Fruit fly (Drosophila melanogaster) whole organism, embryonic: ENCODE results near the gene CG8128.
A peak's percentile ranks its signal among the peaks of the same experiment; 100 is the strongest.

Experiments used
- CG10147 ChIP-seq: fragments of 200-800 bp; sonication (Bioruptor generic); optimal IDR thresholded peaks from 2 replicates; lab custom pipeline; 2019; ENCODE audit warnings: missing biosample characterization, mild to moderate bottlenecking, missing genetic modification characterization, moderate library complexity
- CG11696 ChIP-seq: fragments of 200-800 bp; sonication (Bioruptor generic); IDR thresholded peaks from 2 replicates; pipeline ENCODE4 v1.3.6; 2022; ENCODE audit warnings: missing biosample characterization, missing genetic modification characterization
- CG13296 ChIP-seq: fragments of 200-800 bp; sonication (Bioruptor generic); optimal IDR thresholded peaks from 3 replicates; lab custom pipeline; 2018; ENCODE audit warnings: missing biosample characterization, mild to moderate bottlenecking, missing genetic modification characterization
- CG14667 ChIP-seq: fragments of 200-800 bp; sonication (Bioruptor generic); IDR thresholded peaks from 2 replicates; pipeline ENCODE4 v1.3.6; 2022; ENCODE audit warnings: missing biosample characterization, missing genetic modification characterization
- CG15011 ChIP-seq: fragments of 200-800 bp; sonication (Bioruptor generic); optimal IDR thresholded peaks from 3 replicates; lab custom pipeline; 2018; ENCODE audit warnings: missing biosample characterization, mild to moderate bottlenecking, missing genetic modification characterization
- CG15269 ChIP-seq: fragments of 200-800 bp; sonication (Bioruptor generic); optimal IDR thresholded peaks from 2 replicates; lab custom pipeline; 2018; ENCODE audit warnings: missing biosample characterization, mild to moderate bottlenecking, missing genetic modification characterization, moderate library complexity
- CG16813 ChIP-seq: fragments of 200-800 bp; sonication (Bioruptor generic); IDR thresholded peaks from 3 replicates; pipeline ENCODE4 v1.3.6; 2022; ENCODE audit warnings: missing biosample characterization, missing genetic modification characterization; ENCODE audit not compliant: partially characterized antibody
- CG17359 ChIP-seq: fragments of 200-800 bp; sonication (Bioruptor generic); optimal IDR thresholded peaks from 3 replicates; lab custom pipeline; 2018; ENCODE audit warnings: missing biosample characterization, mild to moderate bottlenecking, missing genetic modification characterization, moderate library complexity
- CG17385 ChIP-seq: fragments of 200-800 bp; sonication (Bioruptor generic); optimal IDR thresholded peaks from 3 replicates; lab custom pipeline; 2018; ENCODE audit warnings: missing biosample characterization, mild to moderate bottlenecking, missing genetic modification characterization
- CG18599 ChIP-seq: fragments of 200-800 bp; sonication (Bioruptor generic); optimal IDR thresholded peaks from 3 replicates; lab custom pipeline; 2017; ENCODE audit warnings: missing biosample characterization, missing genetic modification characterization, mild to moderate bottlenecking, moderate library complexity, missing genetic modification reagents
- CG18619 ChIP-seq: fragments of 200-800 bp; sonication (Bioruptor generic); optimal IDR thresholded peaks from 3 replicates; lab custom pipeline; 2017; ENCODE audit warnings: missing biosample characterization, mild to moderate bottlenecking, missing genetic modification characterization
- CG2889 ChIP-seq: fragments of 200-800 bp; sonication (Bioruptor generic); IDR thresholded peaks from 3 replicates; pipeline ENCODE4 v1.3.6; 2022; ENCODE audit warnings: missing biosample characterization, missing genetic modification characterization
- CG31224 ChIP-seq: fragments of 200-800 bp; sonication (Bioruptor generic); IDR thresholded peaks from 2 replicates; pipeline ENCODE4 v1.3.6; 2022; ENCODE audit warnings: missing biosample characterization, missing genetic modification characterization
- CG3407 ChIP-seq: fragments of 200-800 bp; sonication (Bioruptor generic); optimal IDR thresholded peaks from 2 replicates; lab custom pipeline; 2018; ENCODE audit warnings: missing biosample characterization, mild to moderate bottlenecking, missing genetic modification characterization
- CG4617 ChIP-seq: fragments of 200-800 bp; sonication (Bioruptor generic); optimal IDR thresholded peaks from 3 replicates; lab custom pipeline; 2016; ENCODE audit warnings: missing biosample characterization, missing genetic modification characterization, borderline replicate concordance
- CG4707 ChIP-seq: fragments of 200-800 bp; sonication (Bioruptor generic); optimal IDR thresholded peaks from 2 replicates; lab custom pipeline; 2018; ENCODE audit warnings: missing biosample characterization, mild to moderate bottlenecking, missing genetic modification characterization, moderate library complexity
- CG6791 ChIP-seq: fragments of 200-800 bp; sonication (Bioruptor generic); IDR thresholded peaks from 3 replicates; pipeline ENCODE4 v1.3.6; 2022; ENCODE audit warnings: missing biosample characterization, missing genetic modification characterization; ENCODE audit not compliant: partially characterized antibody
- CG7372 ChIP-seq: fragments of 200-800 bp; sonication (Bioruptor generic); IDR thresholded peaks from 2 replicates; pipeline ENCODE4 v1.3.6; 2022; ENCODE audit warnings: missing biosample characterization, missing genetic modification characterization
- CG7556 ChIP-seq: fragments of 200-800 bp; sonication (Bioruptor generic); optimal IDR thresholded peaks from 2 replicates; lab custom pipeline; 2017; ENCODE audit warnings: missing biosample characterization, mild to moderate bottlenecking, missing genetic modification characterization
- Chrac-16 ChIP-seq: fragments of 200-800 bp; sonication (Bioruptor generic); optimal IDR thresholded peaks from 3 replicates; lab custom pipeline; 2016; ENCODE audit warnings: missing biosample characterization, missing genetic modification characterization
- D ChIP-seq, 2 experiments: fragments of 200-800 bp in 1 of 2; fragments of >200 bp in 1 of 2; sonication (Bioruptor generic) in 1 of 2; optimal IDR thresholded peaks; 2 replicates in 1 of 2; 3 replicates in 1 of 2; lab custom pipeline; 2017; ENCODE audit warnings: mild to moderate bottlenecking in 1 of 2, missing biosample characterization in 1 of 2, missing genetic modification characterization in 1 of 2, missing genetic modification reagents in 1 of 2
- D19A ChIP-seq: fragments of 200-800 bp; optimal IDR thresholded peaks from 3 replicates; lab custom pipeline; 2019; ENCODE audit warnings: missing biosample characterization, mild to moderate bottlenecking, missing genetic modification characterization, moderate library complexity
- Dad ChIP-seq: fragments of 200-800 bp; sonication (Bioruptor generic); optimal IDR thresholded peaks from 3 replicates; lab custom pipeline; 2016; ENCODE audit warnings: missing biosample characterization, missing genetic modification characterization
- Dek ChIP-seq: fragments of 200-800 bp; sonication (Bioruptor generic); optimal IDR thresholded peaks from 3 replicates; lab custom pipeline; 2019; ENCODE audit warnings: missing biosample characterization, mild to moderate bottlenecking, missing genetic modification characterization, moderate library complexity
- Dll ChIP-seq: fragments of 200-800 bp; sonication (Bioruptor generic); IDR thresholded peaks from 4 replicates; pipeline ENCODE4 v1.3.6; 2022; ENCODE audit warnings: missing biosample characterization, missing genetic modification characterization; ENCODE audit not compliant: partially characterized antibody
- E2f1 ChIP-seq: fragments of 200-800 bp; sonication (Bioruptor generic); IDR thresholded peaks from 2 replicates; pipeline ENCODE4 v1.3.6; 2022; ENCODE audit warnings: missing biosample characterization, missing genetic modification characterization
- Jarid2 ChIP-seq: fragments of 200-800 bp; sonication (Bioruptor generic); optimal IDR thresholded peaks from 3 replicates; lab custom pipeline; 2017; ENCODE audit warnings: mild to moderate bottlenecking, missing biosample characterization, missing genetic modification reagents, missing genetic modification characterization
- Opbp ChIP-seq: fragments of 200-800 bp; sonication (Bioruptor generic); IDR thresholded peaks from 3 replicates; pipeline ENCODE4 v1.3.6; 2022; ENCODE audit warnings: missing biosample characterization, missing genetic modification characterization; ENCODE audit not compliant: partially characterized antibody
- Sry-β ChIP-seq: fragments of 200-800 bp; sonication (Bioruptor generic); optimal IDR thresholded peaks from 2 replicates; lab custom pipeline; 2018; ENCODE audit warnings: missing biosample characterization, mild to moderate bottlenecking, missing genetic modification characterization, moderate library complexity
- Stat92E ChIP-seq, 3 experiments: fragments of >200 bp in 2 of 3; fragments of 200-800 bp in 1 of 3; sonication (Bioruptor generic) in 1 of 3; optimal IDR thresholded peaks; 2 replicates each; lab custom pipeline; 2017 to 2019; ENCODE audit warnings: missing biosample characterization in 3 of 3, missing genetic modification characterization in 3 of 3, mild to moderate bottlenecking in 1 of 3, moderate library complexity in 1 of 3
- ab ChIP-seq: fragments of 200-800 bp; sonication (Bioruptor generic); optimal IDR thresholded peaks from 2 replicates; lab custom pipeline; 2016; ENCODE audit warnings: missing biosample characterization, missing genetic modification characterization
- ase ChIP-seq: fragments of 200-800 bp; sonication (Bioruptor generic); IDR thresholded peaks from 3 replicates; pipeline ENCODE4 v1.3.6; 2022; ENCODE audit warnings: missing biosample characterization, missing genetic modification characterization
- bowl ChIP-seq: fragments of 200-800 bp; sonication (Bioruptor generic); IDR thresholded peaks from 2 replicates; pipeline ENCODE4 v1.3.6; 2022; ENCODE audit warnings: missing biosample characterization, missing genetic modification characterization
- cad ChIP-seq: fragments of >200 bp; optimal IDR thresholded peaks from 2 replicates; lab custom pipeline; 2017; ENCODE audit warnings: missing biosample characterization, missing genetic modification characterization
- crol ChIP-seq: fragments of 200-800 bp; sonication (Bioruptor generic); IDR thresholded peaks from 2 replicates; pipeline ENCODE4 v1.3.6; 2022; ENCODE audit warnings: missing biosample characterization, missing genetic modification characterization
- da ChIP-seq: fragments of 200-800 bp; sonication (Bioruptor generic); optimal IDR thresholded peaks from 2 replicates; lab custom pipeline; 2016; ENCODE audit warnings: missing biosample characterization, missing genetic modification characterization
- ems ChIP-seq: fragments of 200-800 bp; sonication (Bioruptor generic); optimal IDR thresholded peaks from 3 replicates; lab custom pipeline; 2016; ENCODE audit warnings: missing biosample characterization, missing genetic modification characterization
- fd96Cb ChIP-seq: fragments of 200-800 bp; sonication (Bioruptor generic); optimal IDR thresholded peaks from 2 replicates; lab custom pipeline; 2018; ENCODE audit warnings: missing biosample characterization, mild to moderate bottlenecking, missing genetic modification characterization, moderate library complexity
- inv ChIP-seq: fragments of 200-800 bp; sonication (Bioruptor generic); IDR thresholded peaks from 2 replicates; pipeline ENCODE4 v1.3.6; 2022; ENCODE audit warnings: missing biosample characterization, missing genetic modification characterization; ENCODE audit not compliant: partially characterized antibody
- lilli ChIP-seq: fragments of 200-800 bp; sonication (Bioruptor generic); optimal IDR thresholded peaks from 3 replicates; lab custom pipeline; 2016; ENCODE audit warnings: missing biosample characterization, missing genetic modification characterization
- run ChIP-seq: fragments of 200-800 bp; sonication (Bioruptor generic); optimal IDR thresholded peaks from 3 replicates; lab custom pipeline; 2018; ENCODE audit warnings: missing biosample characterization, mild to moderate bottlenecking, missing genetic modification characterization
- schlank ChIP-seq: fragments of 200-800 bp; sonication (Bioruptor generic); optimal IDR thresholded peaks from 2 replicates; lab custom pipeline; 2018; ENCODE audit warnings: missing biosample characterization, mild to moderate bottlenecking, missing genetic modification characterization
- sim ChIP-seq: fragments of 200-800 bp; sonication (Bioruptor generic); IDR thresholded peaks from 2 replicates; pipeline ENCODE4 v1.3.6; 2022; ENCODE audit warnings: missing biosample characterization, missing genetic modification characterization
- stwl ChIP-seq: fragments of 200-800 bp; sonication (Bioruptor generic); optimal IDR thresholded peaks from 3 replicates; lab custom pipeline; 2018; ENCODE audit warnings: missing biosample characterization, mild to moderate bottlenecking, missing genetic modification characterization, moderate library complexity
- sug ChIP-seq: fragments of 200-800 bp; optimal IDR thresholded peaks from 2 replicates; lab custom pipeline; 2019; ENCODE audit warnings: missing biosample characterization, mild to moderate bottlenecking, missing genetic modification characterization, moderate library complexity
- tap ChIP-seq: fragments of 200-800 bp; optimal IDR thresholded peaks from 3 replicates; lab custom pipeline; 2019; ENCODE audit warnings: missing biosample characterization, mild to moderate bottlenecking, missing genetic modification characterization, moderate library complexity
- tup ChIP-seq: fragments of 200-800 bp; sonication (Bioruptor generic); optimal IDR thresholded peaks from 2 replicates; lab custom pipeline; 2016; ENCODE audit warnings: missing biosample characterization, mild to moderate bottlenecking, missing genetic modification characterization, moderate library complexity
- twi ChIP-seq: fragments of 200-800 bp; optimal IDR thresholded peaks from 2 replicates; lab custom pipeline; 2019; ENCODE audit warnings: missing biosample characterization, mild to moderate bottlenecking, missing genetic modification characterization, moderate library complexity

The CG8128 gene

dm6 chrX:15671026-15671563, 26.2 kb upstream of the CG8128 start, which contains the start of gene CG15646 (continued):
- no peak; the same call in 2 of the 3 replicates for TF ChIP-seq CG16813 (GFP tag; lab: Robert Waterston, UW)
- peak in 1 of 3 experiments; percentile 79 for TF ChIP-seq Stat92E (GFP tag; optimal IDR thresholded peaks at IDR 0.05; lab: Kevin White, UChicago)
- no peak for TF ChIP-seq cad (GFP tag; lab: Kevin White, UChicago)
- no peak for TF ChIP-seq da
- TF ChIP-seq ase (GFP tag; lab: Robert Waterston, UW), result peak; percentile 37; the same call in 1 of the 3 replicates
- TF ChIP-seq E2f1 (GFP tag; lab: Robert Waterston, UW), result peak; percentile 62
- no peak for TF ChIP-seq Dad
- peak; percentile 82 for TF ChIP-seq CG7556 (GFP tag; lab: Kevin White, UChicago)
- TF ChIP-seq CG31224 (GFP tag; lab: Robert Waterston, UW), result no peak
- TF ChIP-seq Sry-β, result no peak
- TF ChIP-seq CG15011 (GFP tag; lab: Kevin White, UChicago), result peak; percentile 52
- TF ChIP-seq fd96Cb, result peak; percentile 75
- TF ChIP-seq tap (tag; lab: Kevin White, UChicago), result peak; percentile 65
- TF ChIP-seq Dek (tag; lab: Kevin White, UChicago), result no peak
- peak; percentile 73; the same call in 2 of the 3 replicates for TF ChIP-seq CG6791 (GFP tag; lab: Robert Waterston, UW)
- peak; percentile 67; the same call in 2 of the 3 replicates for TF ChIP-seq Opbp (GFP tag; lab: Robert Waterston, UW)
- no peak for TF ChIP-seq tup (GFP tag; lab: Kevin White, UChicago)
- peak; percentile 29 for TF ChIP-seq lilli (GFP tag; lab: Kevin White, UChicago)
- no peak for TF ChIP-seq CG2889 (GFP tag; lab: Robert Waterston, UW)
- TF ChIP-seq Dll (GFP tag; lab: Robert Waterston, UW), result no peak
- TF ChIP-seq twi (tag; lab: Kevin White, UChicago), result peak; percentile 71
- TF ChIP-seq bowl (GFP tag; lab: Robert Waterston, UW), result no peak
- no peak for TF ChIP-seq CG10147 (GFP tag; lab: Kevin White, UChicago)
- peak; percentile 70 for TF ChIP-seq Chrac-16
- peak; percentile 48 for TF ChIP-seq CG18599 (GFP tag; lab: Kevin White, UChicago)
- TF ChIP-seq CG4707 (GFP tag; lab: Kevin White, UChicago), result no peak
- TF ChIP-seq CG17359 (tag; lab: Kevin White, UChicago), result no peak
- TF ChIP-seq sug (tag; lab: Kevin White, UChicago), result no peak
- peak; percentile 25 for TF ChIP-seq Jarid2
- TF ChIP-seq ab (GFP tag; lab: Kevin White, UChicago), result no peak
- TF ChIP-seq run, result peak; percentile 22
- TF ChIP-seq CG4617 (GFP tag; lab: Kevin White, UChicago), result peak; percentile 6
- peak; percentile 52 for TF ChIP-seq CG18619
- TF ChIP-seq CG14667 (GFP tag; lab: Robert Waterston, UW), result peak; percentile 28; the same call in 1 of the 2 replicates
- TF ChIP-seq D19A, result peak; percentile 84
- TF ChIP-seq D (optimal IDR thresholded peaks at IDR 0.05; lab: Kevin White, UChicago), result no peak
- peak; percentile 70 for TF ChIP-seq D (GFP tag; optimal IDR thresholded peaks at IDR 0.05; lab: Kevin White, UChicago)
- TF ChIP-seq CG17385 (GFP tag; lab: Kevin White, UChicago), result peak; percentile 53
- peak; percentile 8 for TF ChIP-seq CG13296 (GFP tag; lab: Kevin White, UChicago)
- peak; percentile 60 for TF ChIP-seq CG3407
- no peak for TF ChIP-seq ems (GFP tag; lab: Kevin White, UChicago)
- no peak for TF ChIP-seq crol
- peak; percentile 31 for TF ChIP-seq stwl (tag; lab: Kevin White, UChicago)
- peak; percentile 77 for TF ChIP-seq sim
- no peak for TF ChIP-seq inv (GFP tag; lab: Robert Waterston, UW)
- TF ChIP-seq CG15269 (tag; lab: Kevin White, UChicago), result no peak
- TF ChIP-seq CG7372 (GFP tag; lab: Robert Waterston, UW), result 0 out of 2 replicates have a peak, but pooled peaks have one; percentile 22
- TF ChIP-seq schlank (tag; lab: Kevin White, UChicago), result no peak
- TF ChIP-seq CG11696, result no peak
